Worm (Caenorhabditis elegans): ENCODE measurements around the gene dhrs-4.
A peak's percentile ranks its signal among the peaks of the same experiment; 100 is the strongest.

DNA sequence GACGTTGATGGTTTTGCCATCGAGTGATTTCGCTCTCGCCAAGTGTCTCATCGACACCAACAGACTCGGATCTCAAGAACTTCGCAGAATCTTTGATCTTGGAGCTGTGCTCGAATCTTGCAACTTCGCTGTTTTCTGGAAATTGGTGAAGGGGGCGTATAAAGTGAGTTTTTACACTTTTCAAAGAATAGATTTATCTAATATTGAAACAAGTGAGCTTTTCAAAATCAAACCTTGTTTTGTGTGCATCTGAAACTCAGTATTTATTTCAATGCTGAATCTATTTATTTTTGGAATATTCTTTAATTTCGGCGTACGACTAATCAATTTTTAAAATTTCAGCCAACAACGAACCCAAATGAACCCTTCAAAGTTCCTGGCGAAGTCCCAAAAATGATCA is 31.9 kb downstream of the dhrs-4 start:
- TF ChIP-seq mdl-1 (tag; optimal IDR thresholded peaks at IDR 0.05) (no peak), lin-15B (tag; optimal IDR thresholded peaks at IDR 0.05) (no peak), nhr-11 (tag; optimal IDR thresholded peaks at IDR 0.05) (no peak), dve-1 (tag; optimal IDR thresholded peaks at IDR 0.05; ENCODE audit: insufficient read depth) (no peak), lsy-2 (tag; optimal IDR thresholded peaks at IDR 0.05) (no peak), ztf-11 (tag; optimal IDR thresholded peaks at IDR 0.05) (no peak), aha-1 (tag) (peak; percentile 76)

Data from whole organism, L4 larva.